Worm (Caenorhabditis elegans) whole organism, mixed stage, embryonic: ENCODE measurements around the gene F53C3.8.

Experiments used
- M03D4.4 ChIP-seq: sonication (generic microtip); optimal IDR thresholded peaks from 2 replicates; lab custom pipeline; 2017; ENCODE audit warnings: mild to moderate bottlenecking, missing genetic modification characterization, missing compliant biosample characterization
- bed-3 ChIP-seq: fragments of 200-800 bp; sonication (Bioruptor generic); optimal IDR thresholded peaks from 3 replicates; lab custom pipeline; 2018; ENCODE audit warnings: mild to moderate bottlenecking, missing genetic modification characterization, moderate library complexity, missing compliant biosample characterization
- ceh-39 ChIP-seq: fragments of 150-350 bp; optimal IDR thresholded peaks from 2 replicates; lab custom pipeline; 2014; ENCODE audit warnings: missing biosample characterization, missing genetic modification characterization
- ceh-43 ChIP-seq: fragments of 200-800 bp; sonication (Bioruptor generic); optimal IDR thresholded peaks from 2 replicates; lab custom pipeline; 2018; ENCODE audit warnings: mild to moderate bottlenecking, missing genetic modification characterization, moderate library complexity, missing compliant biosample characterization
- ceh-83 ChIP-seq: fragments of 200-800 bp; sonication (Bioruptor generic); optimal IDR thresholded peaks from 2 replicates; lab custom pipeline; 2018; ENCODE audit warnings: mild to moderate bottlenecking, missing genetic modification characterization, missing compliant biosample characterization
- cnd-1 ChIP-seq: fragments of 200-800 bp; sonication (Bioruptor generic); optimal IDR thresholded peaks from 2 replicates; lab custom pipeline; 2018; ENCODE audit warnings: mild to moderate bottlenecking, missing genetic modification characterization, missing compliant biosample characterization
- elt-1 ChIP-seq: sonication (generic microtip); optimal IDR thresholded peaks from 2 replicates; lab custom pipeline; 2017; ENCODE audit warnings: missing genetic modification characterization, mild to moderate bottlenecking, missing compliant biosample characterization, antibody characterized with exemption, moderate library complexity, borderline replicate concordance; ENCODE audit not compliant: insufficient read depth
- flh-1 ChIP-seq: fragments of 200-800 bp; sonication (Bioruptor generic); optimal IDR thresholded peaks from 2 replicates; lab custom pipeline; 2018; ENCODE audit warnings: mild to moderate bottlenecking, missing genetic modification characterization, moderate library complexity, missing compliant biosample characterization
- ham-2 ChIP-seq: fragments of 200-800 bp; sonication (Bioruptor generic); optimal IDR thresholded peaks from 2 replicates; lab custom pipeline; 2018; ENCODE audit warnings: mild to moderate bottlenecking, missing genetic modification characterization, missing compliant biosample characterization
- hlh-1 ChIP-seq: fragments of 150-350 bp; optimal IDR thresholded peaks from 2 replicates; lab custom pipeline; 2014; ENCODE audit warnings: missing biosample characterization, missing genetic modification reagents, missing genetic modification characterization
- lin-13 ChIP-seq: fragments of 150-350 bp; optimal IDR thresholded peaks from 2 replicates; lab custom pipeline; 2014; ENCODE audit warnings: missing biosample characterization, missing genetic modification characterization
- lin-32 ChIP-seq: fragments of 200-800 bp; sonication (Bioruptor generic); optimal IDR thresholded peaks from 2 replicates; lab custom pipeline; 2018; ENCODE audit warnings: mild to moderate bottlenecking, missing genetic modification characterization, missing compliant biosample characterization
- lsy-2 ChIP-seq: fragments of 150-350 bp; optimal IDR thresholded peaks from 2 replicates; lab custom pipeline; 2014; ENCODE audit warnings: missing biosample characterization, missing genetic modification characterization
- mab-5 ChIP-seq: fragments of 150-350 bp; optimal IDR thresholded peaks from 2 replicates; lab custom pipeline; 2014; ENCODE audit warnings: missing biosample characterization, missing genetic modification characterization
- mep-1 ChIP-seq: fragments of 150-350 bp; optimal IDR thresholded peaks from 2 replicates; lab custom pipeline; 2017; ENCODE audit warnings: missing biosample characterization, missing genetic modification reagents, missing genetic modification characterization, inconsistent platforms
- mls-2 ChIP-seq: sonication (generic microtip); optimal IDR thresholded peaks from 2 replicates; lab custom pipeline; 2016; ENCODE audit warnings: mild to moderate bottlenecking, missing genetic modification characterization, moderate library complexity, missing compliant biosample characterization
- nhr-12 ChIP-seq: fragments of 150-350 bp; optimal IDR thresholded peaks from 2 replicates; lab custom pipeline; 2014; ENCODE audit warnings: missing biosample characterization, missing genetic modification characterization
- nhr-2 ChIP-seq: fragments of 150-350 bp; optimal IDR thresholded peaks from 2 replicates; lab custom pipeline; 2014; ENCODE audit warnings: missing biosample characterization, missing genetic modification characterization
- nhr-28 ChIP-seq: fragments of 150-350 bp; optimal IDR thresholded peaks from 2 replicates; lab custom pipeline; 2014; ENCODE audit warnings: missing biosample characterization, missing genetic modification characterization
- pha-4 ChIP-seq: fragments of 150-350 bp; optimal IDR thresholded peaks from 2 replicates; lab custom pipeline; 2018; ENCODE audit warnings: missing biosample characterization, missing genetic modification reagents, missing genetic modification characterization
- sem-2 ChIP-seq: fragments of 200-800 bp; sonication (Bioruptor generic); optimal IDR thresholded peaks from 2 replicates; lab custom pipeline; 2018; ENCODE audit warnings: mild to moderate bottlenecking, missing genetic modification characterization, missing compliant biosample characterization
- snpc-4 ChIP-seq: fragments of 150-350 bp; optimal IDR thresholded peaks from 2 replicates; lab custom pipeline; 2014; ENCODE audit warnings: missing biosample characterization, missing genetic modification characterization
- sptf-1 ChIP-seq: sonication (generic microtip); optimal IDR thresholded peaks from 2 replicates; lab custom pipeline; 2017; ENCODE audit warnings: mild to moderate bottlenecking, missing genetic modification characterization, moderate library complexity, missing compliant biosample characterization
- tbx-8 ChIP-seq: fragments of 200-800 bp; sonication (Bioruptor generic); optimal IDR thresholded peaks from 2 replicates; lab custom pipeline; 2018; ENCODE audit warnings: mild to moderate bottlenecking, missing genetic modification characterization, moderate library complexity, missing compliant biosample characterization
- unc-120 ChIP-seq: sonication (generic microtip); optimal IDR thresholded peaks from 2 replicates; lab custom pipeline; 2017; ENCODE audit warnings: missing genetic modification characterization, missing compliant biosample characterization; ENCODE audit not compliant: poor library complexity, severe bottlenecking
- unc-39 ChIP-seq: fragments of 150-350 bp; optimal IDR thresholded peaks from 2 replicates; lab custom pipeline; 2014; ENCODE audit warnings: missing biosample characterization, missing genetic modification characterization
- unc-62 ChIP-seq: fragments of 150-350 bp; optimal IDR thresholded peaks from 2 replicates; lab custom pipeline; 2014; ENCODE audit warnings: missing biosample characterization, missing genetic modification reagents, missing genetic modification characterization
- zip-8 ChIP-seq: fragments of 150-350 bp; optimal IDR thresholded peaks from 2 replicates; lab custom pipeline; 2014; ENCODE audit warnings: missing biosample characterization, missing genetic modification characterization
- ztf-11 ChIP-seq: fragments of 150-350 bp; optimal IDR thresholded peaks from 2 replicates; lab custom pipeline; 2014; ENCODE audit warnings: missing biosample characterization, missing genetic modification characterization

The F53C3.8 gene

ce11 chrII:3920611-3921010 is 29.4 kb downstream of the F53C3.8 start:
- TF ChIP-seq nhr-12 (tag; lab: Kevin White, UChicago) (no peak), nhr-2 (tag; lab: Kevin White, UChicago) (no peak), snpc-4 (tag; lab: Kevin White, UChicago) (no peak), mab-5 (tag; lab: Kevin White, UChicago) (no peak), ztf-11 (no peak), cnd-1 (no peak), lsy-2 (no peak), unc-120 (no peak), ham-2 (GFP tag; lab: Kevin White, UChicago) (no peak), bed-3 (GFP tag; lab: Kevin White, UChicago) (no peak), lin-32 (GFP tag; lab: Kevin White, UChicago) (no peak), unc-39 (tag; lab: Kevin White, UChicago) (no peak), M03D4.4 (tag; lab: Kevin White, UChicago) (no peak), nhr-28 (tag; lab: Kevin White, UChicago) (no peak), elt-1 (tag; lab: Kevin White, UChicago) (no peak), sem-2 (GFP tag; lab: Kevin White, UChicago) (no peak), unc-62 (GFP tag; lab: Kevin White, UChicago) (no peak)

ce11 chrII:3922696-3923095 is 31.5 kb downstream of the F53C3.8 start:
- TF ChIP-seq ceh-83 (GFP tag; lab: Kevin White, UChicago) (no peak), sem-2 (GFP tag; lab: Kevin White, UChicago) (no peak)

- TF ChIP-seq unc-62 (GFP tag; lab: Kevin White, UChicago) (no peak), ztf-11 (no peak), sptf-1 (tag; lab: Kevin White, UChicago) (no peak), mls-2 (tag; lab: Kevin White, UChicago) (no peak), lsy-2 (no peak), sem-2 (GFP tag; lab: Kevin White, UChicago) (no peak), bed-3 (GFP tag; lab: Kevin White, UChicago) (no peak), nhr-12 (tag; lab: Kevin White, UChicago) (no peak), zip-8 (tag; lab: Kevin White, UChicago) (no peak), pha-4 (tag; lab: Kevin White, UChicago) (no peak), ceh-83 (GFP tag; lab: Kevin White, UChicago) (no peak), ham-2 (GFP tag; lab: Kevin White, UChicago) (no peak), ceh-39 (no peak), cnd-1 (no peak), M03D4.4 (tag; lab: Kevin White, UChicago) (no peak), lin-32 (GFP tag; lab: Kevin White, UChicago) (no peak)
- TF ChIP-seq, all 35 proteins: peak for 0
These were observed 36.7 kb downstream of the F53C3.8 start, which contains the start of gene plpp-1.1 for ce11 chrII:3927943-3928393. plpp-1.1 (minus strand) TSS chrII:3927993.

- TF ChIP-seq elt-1 (tag; lab: Kevin White, UChicago) (no peak), flh-1 (GFP tag; lab: Kevin White, UChicago) (no peak), snpc-4 (tag; lab: Kevin White, UChicago) (no peak), unc-39 (tag; lab: Kevin White, UChicago) (no peak), pha-4 (tag; lab: Kevin White, UChicago) (no peak), ztf-11 (no peak), unc-120 (no peak), mep-1 (tag; lab: Kevin White, UChicago) (no peak)
These were observed 38.2 kb downstream of the F53C3.8 start for ce11 chrII:3929446-3929845.

ce11 chrII:3930478-3931182 is 39.4 kb downstream of the F53C3.8 start:
- TF ChIP-seq hlh-1 (tag; lab: Kevin White, UChicago), result peak; percentile 58
- TF ChIP-seq pha-4 (tag; lab: Kevin White, UChicago), result peak; percentile 70
- no peak for TF ChIP-seq nhr-12 (tag; lab: Kevin White, UChicago)
- TF ChIP-seq tbx-8, result no peak
- TF ChIP-seq ceh-43, result no peak
- no peak for TF ChIP-seq ceh-83 (GFP tag; lab: Kevin White, UChicago)
- no peak for TF ChIP-seq cnd-1
- no peak for TF ChIP-seq ztf-11
- peak; percentile 36 for TF ChIP-seq unc-62 (GFP tag; lab: Kevin White, UChicago)
- peak; percentile 2 for TF ChIP-seq mep-1 (tag; lab: Kevin White, UChicago)
- no peak for TF ChIP-seq nhr-2 (tag; lab: Kevin White, UChicago)
- TF ChIP-seq lin-13, result peak; percentile 38
